Worm (Caenorhabditis elegans): ENCODE measurements around the gene grl-29.
"Not testable (repeated sequence)": the region's sequence is repeated elsewhere in the genome, so short reads cannot be mapped to it uniquely, and the experiment has no call there.

Gene grl-29

DNA sequence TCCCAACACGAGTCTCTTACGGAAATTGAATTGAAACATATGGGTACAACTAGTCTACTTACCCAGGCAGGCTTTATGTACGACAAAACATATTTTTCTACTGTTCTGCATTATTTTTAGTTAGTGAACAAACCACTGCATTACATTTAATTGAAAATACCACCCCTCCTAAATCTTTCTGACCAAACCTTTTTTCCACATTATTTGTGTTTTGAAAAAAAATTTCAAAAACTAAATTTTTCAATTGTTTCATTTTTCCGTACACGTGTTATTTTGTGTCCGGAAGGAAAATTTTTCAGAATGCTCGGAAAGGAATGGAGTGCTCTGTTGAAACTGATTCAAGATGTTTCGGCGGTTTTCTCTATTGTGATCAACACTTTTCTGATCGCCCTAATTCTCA lies 42.7 kb downstream of the grl-29 start, which contains the start of gene str-226:
Gene str-226 (plus strand): TSS at position 301 of the 400 bp plus-strand sequence.
- TF ChIP-seq ceh-39 (tag; optimal IDR thresholded peaks at IDR 0.05), result no peak
- no peak for TF ChIP-seq ham-2 (GFP tag; optimal IDR thresholded peaks at IDR 0.05)
- TF ChIP-seq tbx-8 (GFP tag; optimal IDR thresholded peaks at IDR 0.05), result no peak
- TF ChIP-seq nhr-28 (tag; optimal IDR thresholded peaks at IDR 0.05), result no peak
- TF ChIP-seq flh-1 (GFP tag; optimal IDR thresholded peaks at IDR 0.05), result no peak
- TF ChIP-seq lin-32 (GFP tag; optimal IDR thresholded peaks at IDR 0.05), result no peak
- TF ChIP-seq drap-1 (GFP tag; optimal IDR thresholded peaks at IDR 0.05), result no peak
- TF ChIP-seq mep-1 (tag; optimal IDR thresholded peaks at IDR 0.05), result no peak
- no peak for TF ChIP-seq nhr-2 (tag; optimal IDR thresholded peaks at IDR 0.05)
- no peak for TF ChIP-seq mls-2 (tag; optimal IDR thresholded peaks at IDR 0.05)
- no peak for TF ChIP-seq ceh-83 (GFP tag; optimal IDR thresholded peaks at IDR 0.05)
- TF ChIP-seq sem-2 (GFP tag; optimal IDR thresholded peaks at IDR 0.05), result no peak
- no peak for TF ChIP-seq zip-8 (tag; optimal IDR thresholded peaks at IDR 0.05)
- no peak for TF ChIP-seq unc-62 (GFP tag; optimal IDR thresholded peaks at IDR 0.05)
- no peak for TF ChIP-seq sptf-1 (tag; optimal IDR thresholded peaks at IDR 0.05)

DNA sequence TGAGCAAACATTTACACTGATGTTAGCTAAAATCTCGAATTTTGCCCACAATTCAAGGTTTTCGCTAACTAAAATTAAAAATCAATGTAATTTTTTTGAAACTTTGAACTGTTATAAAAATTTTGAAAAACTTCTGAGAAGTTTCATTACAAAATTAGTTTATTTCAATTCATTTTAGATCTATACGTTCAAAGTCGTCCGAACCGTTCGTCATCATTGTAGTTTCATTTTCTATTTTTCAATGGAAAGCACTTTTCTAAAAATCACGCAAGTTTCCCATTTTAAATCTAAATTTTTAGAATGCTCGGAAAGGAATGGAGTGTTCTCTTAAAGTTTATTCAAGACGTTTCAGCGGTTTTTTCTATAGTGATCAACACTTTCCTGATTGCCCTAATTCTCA lies 45.2 kb downstream of the grl-29 start, which contains the start of gene str-228:
Gene str-228 (plus strand): TSS at position 301 of the 400 bp plus-strand sequence.
- TF ChIP-seq lin-32 (GFP tag; optimal IDR thresholded peaks at IDR 0.05), result no peak
- TF ChIP-seq blmp-1 (tag; optimal IDR thresholded peaks at IDR 0.05), result no peak
- no peak for TF ChIP-seq sem-2 (GFP tag; optimal IDR thresholded peaks at IDR 0.05)
- no peak for TF ChIP-seq sptf-1 (tag; optimal IDR thresholded peaks at IDR 0.05)
- TF ChIP-seq ceh-43 (GFP tag; optimal IDR thresholded peaks at IDR 0.05), result no peak
- TF ChIP-seq nhr-237 (tag; optimal IDR thresholded peaks at IDR 0.05), result no peak
- no peak for TF ChIP-seq mep-1 (tag; optimal IDR thresholded peaks at IDR 0.05)

DNA sequence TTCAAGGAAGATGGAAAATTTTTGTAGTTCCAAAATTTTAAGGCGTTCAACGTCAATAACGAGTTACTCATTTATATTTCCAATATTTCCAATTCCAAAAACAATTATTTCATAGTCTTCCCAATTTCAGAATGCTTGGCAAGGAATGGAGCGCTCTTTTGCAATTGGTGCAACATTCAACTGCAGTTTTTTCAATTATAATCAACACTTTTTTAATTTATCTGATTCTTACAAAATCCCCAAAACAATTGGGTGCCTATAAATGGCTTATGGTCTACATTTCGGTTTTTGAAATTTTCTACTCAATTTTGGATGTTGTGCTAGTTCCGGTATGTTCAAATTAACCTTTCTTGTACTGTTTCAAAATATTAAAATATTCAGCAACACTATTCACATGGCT lies 47.3 kb downstream of the grl-29 start, which contains the start of gene str-225:
Gene str-225 (plus strand): TSS at position 132 of the 400 bp plus-strand sequence.
- TF ChIP-seq ceh-83 (GFP tag; optimal IDR thresholded peaks at IDR 0.05) (no peak), ces-1 (GFP tag; optimal IDR thresholded peaks at IDR 0.05) (no peak), ztf-11 (tag; optimal IDR thresholded peaks at IDR 0.05) (no peak), nhr-28 (tag; optimal IDR thresholded peaks at IDR 0.05) (no peak), sem-2 (GFP tag; optimal IDR thresholded peaks at IDR 0.05) (no peak), mls-2 (tag; optimal IDR thresholded peaks at IDR 0.05) (no peak), unc-62 (GFP tag; optimal IDR thresholded peaks at IDR 0.05) (no peak), tbx-8 (GFP tag; optimal IDR thresholded peaks at IDR 0.05) (no peak), nhr-237 (tag; optimal IDR thresholded peaks at IDR 0.05) (no peak), lin-32 (GFP tag; optimal IDR thresholded peaks at IDR 0.05) (no peak), nhr-76 (tag; optimal IDR thresholded peaks at IDR 0.05) (no peak), sptf-1 (tag; optimal IDR thresholded peaks at IDR 0.05) (no peak), cnd-1 (tag; optimal IDR thresholded peaks at IDR 0.05) (no peak), elt-1 (tag; optimal IDR thresholded peaks at IDR 0.05; ENCODE audit: borderline replicate concordance, insufficient read depth) (no peak), unc-39 (tag; optimal IDR thresholded peaks at IDR 0.05) (no peak), hlh-1 (tag; optimal IDR thresholded peaks at IDR 0.05) (no peak), ceh-39 (tag; optimal IDR thresholded peaks at IDR 0.05) (no peak), mab-5 (tag; optimal IDR thresholded peaks at IDR 0.05) (no peak), lsy-2 (tag; optimal IDR thresholded peaks at IDR 0.05) (no peak), drap-1 (GFP tag; optimal IDR thresholded peaks at IDR 0.05) (no peak)

DNA sequence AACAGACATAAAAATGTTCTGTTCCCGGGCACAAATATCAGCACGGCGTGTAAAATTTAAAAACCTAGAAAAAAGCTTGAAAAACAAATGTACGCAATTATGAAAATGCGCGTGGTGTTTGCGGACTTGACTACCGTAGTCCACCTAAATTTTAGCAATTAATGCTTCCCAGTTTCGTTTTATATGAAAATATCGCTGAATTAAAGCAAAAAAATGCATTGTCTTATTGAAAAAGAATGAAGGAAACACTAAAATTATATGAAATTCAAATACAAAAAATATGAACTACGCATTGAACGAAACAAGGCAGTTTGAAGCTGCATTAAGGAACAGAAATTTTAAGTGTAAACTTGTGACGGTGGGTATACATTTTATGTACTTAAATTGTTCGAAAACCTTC lies 48.8 kb downstream of the grl-29 start, which contains the start of gene ugt-64:
Gene ugt-64 (minus strand): TSS at position 101 of the 400 bp plus-strand sequence.
- TF ChIP-seq mab-5, pha-4, blmp-1 (tag; optimal IDR thresholded peaks at IDR 0.05): not testable (repeated sequence)

DNA sequence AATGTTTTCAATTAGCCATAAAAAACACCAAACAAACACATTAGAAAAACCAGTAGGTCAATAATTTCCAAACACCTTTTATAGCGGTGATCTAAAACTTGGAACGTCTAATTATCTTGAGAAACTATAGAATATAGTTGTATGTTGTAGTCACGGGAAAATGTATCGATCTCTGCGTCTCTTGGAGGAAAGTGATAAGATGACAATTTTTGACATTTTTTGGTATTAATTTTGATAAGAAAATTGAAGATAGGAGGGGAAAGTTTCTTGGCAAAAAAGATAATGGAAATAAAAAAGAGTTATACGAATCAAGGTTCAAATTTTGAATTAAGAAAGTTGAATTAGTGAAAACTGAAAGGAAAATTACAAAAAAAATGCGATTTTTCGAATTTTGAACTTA lies 49.3 kb downstream of the grl-29 start:
- TF ChIP-seq mep-1 (tag; optimal IDR thresholded peaks at IDR 0.05) (no peak), cnd-1 (tag; optimal IDR thresholded peaks at IDR 0.05) (no peak), sptf-1 (tag; optimal IDR thresholded peaks at IDR 0.05) (no peak), unc-39 (tag; optimal IDR thresholded peaks at IDR 0.05) (no peak), nhr-12 (tag; optimal IDR thresholded peaks at IDR 0.05) (no peak), blmp-1 (tag; optimal IDR thresholded peaks at IDR 0.05) (no peak), elt-3 (tag; optimal IDR thresholded peaks at IDR 0.05) (no peak), elt-1 (tag; optimal IDR thresholded peaks at IDR 0.05; ENCODE audit: borderline replicate concordance, insufficient read depth) (no peak), mab-5 (tag; optimal IDR thresholded peaks at IDR 0.05) (no peak), tbx-8 (GFP tag; optimal IDR thresholded peaks at IDR 0.05) (no peak), ztf-11 (tag; optimal IDR thresholded peaks at IDR 0.05) (no peak), flh-1 (GFP tag; optimal IDR thresholded peaks at IDR 0.05) (no peak), ceh-83 (GFP tag; optimal IDR thresholded peaks at IDR 0.05) (no peak)

All from whole organism, mixed stage, embryonic.